Worm (Caenorhabditis elegans): ENCODE results near the gene C25D7.15.

C25D7.15 gene

ce11 chrV:15082291-15082690 is 22.7 kb downstream of the C25D7.15 start, which contains the start of the genes C01G10.10 and C01G10.9 (continued):
- TF ChIP-seq Y48G9A.11 (GFP tag; IDR thresholded peaks at IDR 0.05), result no peak
- TF ChIP-seq F26F4.8 (GFP tag; conservative IDR thresholded peaks at IDR 0.05), result no peak
- TF ChIP-seq nhr-10 (tag; optimal IDR thresholded peaks at IDR 0.05), result no peak
- peak; percentile 3 for TF ChIP-seq hlh-30 (tag; optimal IDR thresholded peaks at IDR 0.05; ENCODE audit: insufficient read depth)
- TF ChIP-seq saeg-2 (GFP tag; IDR thresholded peaks at IDR 0.05), result no peak
- no peak for TF ChIP-seq mxl-2 (GFP tag; conservative IDR thresholded peaks at IDR 0.05)
- no peak for TF ChIP-seq zip-2 (tag; optimal IDR thresholded peaks at IDR 0.05)
- TF ChIP-seq gei-8 (GFP tag; optimal IDR thresholded peaks at IDR 0.05), result no peak
- TF ChIP-seq nhr-41 (GFP tag; IDR thresholded peaks at IDR 0.05), result no peak
- TF ChIP-seq zfp-2 (tag; optimal IDR thresholded peaks at IDR 0.05), result no peak
- TF ChIP-seq fkh-10 (GFP tag; optimal IDR thresholded peaks at IDR 0.05), result no peak
- TF ChIP-seq spr-1 (tag; optimal IDR thresholded peaks at IDR 0.05), result peak; percentile 31
- TF ChIP-seq D1046.2 (GFP tag; IDR thresholded peaks at IDR 0.05), result no peak
- TF ChIP-seq lsy-2 (tag; optimal IDR thresholded peaks at IDR 0.05), result peak in 1 of 2 experiments; percentile 80
- TF ChIP-seq mep-1 (tag; optimal IDR thresholded peaks at IDR 0.05), result peak; percentile 48
- no peak for TF ChIP-seq lin-15B (tag; optimal IDR thresholded peaks at IDR 0.05)
- no peak for TF ChIP-seq mxl-3 (GFP tag; optimal IDR thresholded peaks at IDR 0.05)
- TF ChIP-seq zip-11 (GFP tag; IDR thresholded peaks at IDR 0.05), result no peak
- no peak for TF ChIP-seq snpc-4 (tag; optimal IDR thresholded peaks at IDR 0.05)
- TF ChIP-seq dmd-6 (GFP tag; IDR thresholded peaks at IDR 0.05), result peak; percentile 64
- no peak for TF ChIP-seq spr-3 (GFP tag; optimal IDR thresholded peaks at IDR 0.05)
- TF ChIP-seq R02D3.7 (tag; optimal IDR thresholded peaks at IDR 0.05), result no peak
- 0 out of 2 replicates have a peak, but pooled peaks have one; percentile 24 for TF ChIP-seq madf-9 (GFP tag; conservative IDR thresholded peaks at IDR 0.05)
- peak; percentile 89 for TF ChIP-seq unc-130 (GFP tag; optimal IDR thresholded peaks at IDR 0.05)
- TF ChIP-seq ZK337.2 (GFP tag; IDR thresholded peaks at IDR 0.05), result 0 out of 2 replicates have a peak, but pooled peaks have one; percentile 69
- peak; percentile 36 for TF ChIP-seq rbr-2 (tag; optimal IDR thresholded peaks at IDR 0.05)
- no peak for TF ChIP-seq unc-62 (GFP tag; optimal IDR thresholded peaks at IDR 0.05 in 1 of 2)
- no peak for TF ChIP-seq unc-62 (tag; optimal IDR thresholded peaks at IDR 0.05)
- no peak for TF ChIP-seq unc-39 (tag; optimal IDR thresholded peaks at IDR 0.05)
- no peak for TF ChIP-seq aly-2 (tag; optimal IDR thresholded peaks at IDR 0.05)
- TF ChIP-seq daf-19 (GFP tag; conservative IDR thresholded peaks at IDR 0.05), result no peak
- no peak for TF ChIP-seq nhr-11 (tag; optimal IDR thresholded peaks at IDR 0.05)
- TF ChIP-seq ceh-28 (tag; optimal IDR thresholded peaks at IDR 0.05), result no peak
- TF ChIP-seq sdz-12 (GFP tag; optimal IDR thresholded peaks at IDR 0.05), result no peak
- TF ChIP-seq daf-16 (GFP tag; optimal IDR thresholded peaks at IDR 0.05), result peak in 1 of 2 experiments; percentile 7
- peak; percentile 19 for TF ChIP-seq daf-16 (tag; optimal IDR thresholded peaks at IDR 0.05)
- TF ChIP-seq lin-13 (GFP tag; optimal IDR thresholded peaks at IDR 0.05), result peak; percentile 49

- TF ChIP-seq F49E8.2 (tag; optimal IDR thresholded peaks at IDR 0.05; ENCODE audit: borderline replicate concordance) (peak; percentile 32), mdl-1 (tag; optimal IDR thresholded peaks at IDR 0.05) (no peak), ama-1 (optimal IDR thresholded peaks at IDR 0.05) (peak; percentile 70), lin-38 (GFP tag; IDR thresholded peaks at IDR 0.05) (peak; percentile 66), attf-4 (tag; optimal IDR thresholded peaks at IDR 0.05) (no peak), hif-1 (tag; optimal IDR thresholded peaks at IDR 0.05) (no peak), arid-1 (GFP tag; conservative IDR thresholded peaks at IDR 0.05) (0 out of 2 replicates have a peak, but pooled peaks have one; percentile 30), Y75B8A.6 (GFP tag; IDR thresholded peaks at IDR 0.05) (0 out of 2 replicates have a peak, but pooled peaks have one; percentile 21), Y48G9A.11 (GFP tag; IDR thresholded peaks at IDR 0.05) (peak; percentile 58; the same call in 1 of the 2 replicates), dpl-1 (GFP tag; optimal IDR thresholded peaks at IDR 0.05) (no peak), snpc-4 (tag; optimal IDR thresholded peaks at IDR 0.05) (no peak), D1046.2 (GFP tag; IDR thresholded peaks at IDR 0.05) (no peak), nhr-6 (tag; optimal IDR thresholded peaks at IDR 0.05) (peak; percentile 48), T26A8.4 (GFP tag; IDR thresholded peaks at IDR 0.05) (peak; percentile 14; the same call in 1 of the 2 replicates), spr-3 (GFP tag; optimal IDR thresholded peaks at IDR 0.05) (no peak), daf-16 (GFP tag; optimal IDR thresholded peaks at IDR 0.05) (no peak), daf-16 (tag; optimal IDR thresholded peaks at IDR 0.05) (peak; percentile 25), dve-1 (tag; optimal IDR thresholded peaks at IDR 0.05; ENCODE audit: insufficient read depth) (peak; percentile 10), zag-1 (tag; optimal IDR thresholded peaks at IDR 0.05) (no peak), pha-4 (GFP tag; IDR thresholded peaks at IDR 0.05) (peak; percentile 47; the same call in 1 of the 2 replicates), pha-4 (tag; optimal IDR thresholded peaks at IDR 0.05) (no peak), nhr-76 (tag; optimal IDR thresholded peaks at IDR 0.05) (no peak)
Measured at ce11 chrV:15083659-15084058, 24.1 kb downstream of the C25D7.15 start.
